Fruit fly (Drosophila melanogaster): Measurements from ENCODE around the gene milt.
A peak's percentile ranks its signal among the peaks of the same experiment; 100 is the strongest.

milt gene

dm6 chr2L:7033100-7033675 is 4.4 kb upstream of the milt start (continued):
- TF ChIP-seq Dbx (GFP tag; IDR thresholded peaks at IDR 0.05) (peak; percentile 34; the same call in 1 of the 3 replicates), CG8944 (GFP tag; optimal IDR thresholded peaks at IDR 0.05) (no peak), grn (GFP tag; optimal IDR thresholded peaks at IDR 0.05) (no peak), CG2712 (tag; optimal IDR thresholded peaks at IDR 0.05) (no peak), CG16815 (GFP tag; optimal IDR thresholded peaks at IDR 0.05) (no peak), lab (GFP tag; optimal IDR thresholded peaks at IDR 0.05) (no peak), bcd (GFP tag; optimal IDR thresholded peaks at IDR 0.05) (no peak), sna (GFP tag; IDR thresholded peaks at IDR 0.05; ENCODE audit: partially characterized antibody) (no peak), Bdp1 (GFP tag; optimal IDR thresholded peaks at IDR 0.05) (no peak), knrl (GFP tag; IDR thresholded peaks at IDR 0.05; ENCODE audit: partially characterized antibody) (no peak), Dll (GFP tag; IDR thresholded peaks at IDR 0.05; ENCODE audit: partially characterized antibody) (no peak), HLH54F (GFP tag; optimal IDR thresholded peaks at IDR 0.05) (peak; percentile 18), CG11085 (GFP tag; IDR thresholded peaks at IDR 0.05) (peak; percentile 36; the same call in 1 of the 2 replicates), Hr51 (GFP tag; optimal IDR thresholded peaks at IDR 0.05) (peak in 1 of 2 experiments; percentile 34), CG18476 (GFP tag; optimal IDR thresholded peaks at IDR 0.05) (no peak), Ets97D (GFP tag; optimal IDR thresholded peaks at IDR 0.05) (peak; percentile 12), odd (GFP tag; optimal IDR thresholded peaks at IDR 0.05) (peak; percentile 27), hbn (GFP tag; IDR thresholded peaks at IDR 0.05; ENCODE audit: partially characterized antibody) (no peak), MBD-R2 (GFP tag; IDR thresholded peaks at IDR 0.05) (0 out of 2 replicates have a peak, but pooled peaks have one; percentile 31), Atf-2 (GFP tag; optimal IDR thresholded peaks at IDR 0.05) (no peak), sd (tag; optimal IDR thresholded peaks at IDR 0.05) (peak; percentile 47), Fer2 (tag; optimal IDR thresholded peaks at IDR 0.05) (no peak), ci (GFP tag; IDR thresholded peaks at IDR 0.05) (peak; percentile 19; the same call in 1 of the 3 replicates), CG9876 (GFP tag; optimal IDR thresholded peaks at IDR 0.05) (no peak), scrt (GFP tag; optimal IDR thresholded peaks at IDR 0.05) (no peak), luna (GFP tag; optimal IDR thresholded peaks at IDR 0.05) (peak; percentile 23), gsb-n (tag; optimal IDR thresholded peaks at IDR 0.05) (no peak), C15 (GFP tag; IDR thresholded peaks at IDR 0.05) (no peak), CG4707 (GFP tag; optimal IDR thresholded peaks at IDR 0.05) (peak; percentile 8), Sry-δ (GFP tag; optimal IDR thresholded peaks at IDR 0.05) (no peak), CG8359 (GFP tag; optimal IDR thresholded peaks at IDR 0.05; ENCODE audit: borderline replicate concordance) (no peak), CG10147 (GFP tag; optimal IDR thresholded peaks at IDR 0.05) (peak; percentile 7), vfl (GFP tag; optimal IDR thresholded peaks at IDR 0.05) (no peak), CG4854 (GFP tag; optimal IDR thresholded peaks at IDR 0.05) (no peak), CG12155 (GFP tag; optimal IDR thresholded peaks at IDR 0.05) (peak; percentile 29), seq (GFP tag; IDR thresholded peaks at IDR 0.05) (no peak), ind (GFP tag; optimal IDR thresholded peaks at IDR 0.05) (peak; percentile 9), Hand (GFP tag; optimal IDR thresholded peaks at IDR 0.05) (no peak), Doc2 (GFP tag; IDR thresholded peaks at IDR 0.05) (no peak), CG7963 (GFP tag; IDR thresholded peaks at IDR 0.05; ENCODE audit: partially characterized antibody) (no peak), D19B (GFP tag; optimal IDR thresholded peaks at IDR 0.05) (no peak), emc (GFP tag; optimal IDR thresholded peaks at IDR 0.05) (no peak), CG2116 (GFP tag; optimal IDR thresholded peaks at IDR 0.05) (no peak), CG13624 (GFP tag; optimal IDR thresholded peaks at IDR 0.05) (peak; percentile 60), Usf (GFP tag; optimal IDR thresholded peaks at IDR 0.05) (no peak), NfI (GFP tag; optimal IDR thresholded peaks at IDR 0.05) (peak; percentile 39), CG9609 (GFP tag; optimal IDR thresholded peaks at IDR 0.05) (no peak), CG15269 (tag; optimal IDR thresholded peaks at IDR 0.05) (peak; percentile 47), insv (GFP tag; optimal IDR thresholded peaks at IDR 0.05) (no peak), bbx (GFP tag; IDR thresholded peaks at IDR 0.05; ENCODE audit: partially characterized antibody) (no peak)
